Worm (Caenorhabditis elegans) whole organism, L4 larva: ENCODE measurements around the gene T24D5.3.

Experiments
- Y105C5A.15 ChIP-seq: fragments of 200-800 bp; sonication (Bioruptor generic); IDR thresholded peaks from 2 replicates; pipeline ENCODE4 v1.3.6; 2022; ENCODE audit warnings: missing genetic modification characterization, missing compliant biosample characterization
- ceh-28 ChIP-seq: fragments of 150-350 bp; optimal IDR thresholded peaks from 2 replicates; lab custom pipeline; 2014; ENCODE audit warnings: missing biosample characterization, missing genetic modification reagents, missing genetic modification characterization
- daf-12 ChIP-seq: fragments of 150-350 bp; optimal IDR thresholded peaks from 2 replicates; lab custom pipeline; 2014; ENCODE audit warnings: missing biosample characterization, missing genetic modification reagents, missing genetic modification characterization
- dmd-8 ChIP-seq: fragments of 200-800 bp; sonication (Bioruptor generic); IDR thresholded peaks from 2 replicates; pipeline ENCODE4 v1.3.6; 2022; ENCODE audit warnings: missing genetic modification characterization, missing compliant biosample characterization
- nhr-11 ChIP-seq: fragments of 150-350 bp; optimal IDR thresholded peaks from 2 replicates; lab custom pipeline; 2014; ENCODE audit warnings: missing biosample characterization, missing genetic modification characterization
- nhr-111 ChIP-seq: fragments of 200-800 bp; sonication (Bioruptor generic); optimal IDR thresholded peaks from 2 replicates; lab custom pipeline; 2018; ENCODE audit warnings: mild to moderate bottlenecking, missing genetic modification characterization, missing compliant biosample characterization
- set-16 ChIP-seq: fragments of 200-800 bp; sonication (Bioruptor generic); IDR thresholded peaks from 2 replicates; pipeline ENCODE4 v1.3.6; 2022; ENCODE audit warnings: missing genetic modification reagents, missing genetic modification characterization, missing compliant biosample characterization
- skn-1 ChIP-seq: fragments of 150-350 bp; optimal IDR thresholded peaks from 2 replicates; lab custom pipeline; 2014; ENCODE audit warnings: missing biosample characterization, missing genetic modification characterization
- snpc-4 ChIP-seq: fragments of 150-350 bp; optimal IDR thresholded peaks from 2 replicates; lab custom pipeline; 2014; ENCODE audit warnings: missing biosample characterization, missing genetic modification characterization
- zag-1 ChIP-seq: fragments of 150-350 bp; optimal IDR thresholded peaks from 2 replicates; lab custom pipeline; 2014; ENCODE audit warnings: missing biosample characterization, missing genetic modification characterization

- TF ChIP-seq nhr-111 (GFP tag; lab: Kevin White, UChicago) (no peak), zag-1 (tag; lab: Kevin White, UChicago) (no peak), Y105C5A.15 (no peak), nhr-11 (tag; lab: Kevin White, UChicago) (no peak), snpc-4 (tag; lab: Kevin White, UChicago) (no peak), ceh-28 (no peak), set-16 (GFP tag; lab: Robert Waterston, UW) (no peak), skn-1 (no peak), daf-12 (tag; lab: Kevin White, UChicago) (no peak), dmd-8 (GFP tag; lab: Robert Waterston, UW) (no peak)
Measured at ce11 chrX:12579774-12580173, at the start of gene T24D5.3.
